Fruit fly (Drosophila melanogaster) whole organism, embryonic: Measurements from ENCODE around the gene CG6432.

Experiments used
- Abd-B ChIP-seq: fragments of 200-800 bp; sonication (Bioruptor generic); optimal IDR thresholded peaks from 2 replicates; lab custom pipeline; 2018; ENCODE audit warnings: missing biosample characterization, mild to moderate bottlenecking, missing genetic modification characterization, moderate library complexity
- Bteb2 ChIP-seq: fragments of 200-800 bp; sonication (Bioruptor generic); optimal IDR thresholded peaks from 2 replicates; lab custom pipeline; 2016; ENCODE audit warnings: missing biosample characterization, missing genetic modification characterization
- CG10147 ChIP-seq: fragments of 200-800 bp; sonication (Bioruptor generic); optimal IDR thresholded peaks from 2 replicates; lab custom pipeline; 2019; ENCODE audit warnings: missing biosample characterization, mild to moderate bottlenecking, missing genetic modification characterization, moderate library complexity
- CG11456 ChIP-seq: fragments of 200-800 bp; sonication (Bioruptor generic); IDR thresholded peaks from 3 replicates; pipeline ENCODE4 v1.3.6; 2022; ENCODE audit warnings: missing biosample characterization, missing genetic modification characterization
- CG12744 ChIP-seq: fragments of 200-800 bp; sonication (Bioruptor generic); optimal IDR thresholded peaks from 2 replicates; lab custom pipeline; 2016; ENCODE audit warnings: missing biosample characterization, missing genetic modification characterization
- CG16813 ChIP-seq: fragments of 200-800 bp; sonication (Bioruptor generic); IDR thresholded peaks from 3 replicates; pipeline ENCODE4 v1.3.6; 2022; ENCODE audit warnings: missing biosample characterization, missing genetic modification characterization; ENCODE audit not compliant: partially characterized antibody
- CG17361 ChIP-seq: fragments of 200-800 bp; sonication (Bioruptor generic); IDR thresholded peaks from 3 replicates; pipeline ENCODE4 v1.3.6; 2022; ENCODE audit warnings: missing biosample characterization, missing genetic modification characterization
- CG17568 ChIP-seq: fragments of 200-800 bp; sonication (Bioruptor generic); optimal IDR thresholded peaks from 2 replicates; lab custom pipeline; 2018; ENCODE audit warnings: missing biosample characterization, mild to moderate bottlenecking, missing genetic modification characterization, moderate library complexity
- CG17612 ChIP-seq: fragments of 200-800 bp; sonication (Bioruptor generic); IDR thresholded peaks from 2 replicates; pipeline ENCODE4 v1.3.6; 2022; ENCODE audit warnings: missing biosample characterization, missing genetic modification characterization
- CG17802 ChIP-seq: fragments of 200-800 bp; sonication (Bioruptor generic); optimal IDR thresholded peaks from 2 replicates; lab custom pipeline; 2018; ENCODE audit warnings: missing biosample characterization, mild to moderate bottlenecking, missing genetic modification characterization, moderate library complexity
- CG18476 ChIP-seq: fragments of 200-800 bp; sonication (Bioruptor generic); optimal IDR thresholded peaks from 2 replicates; lab custom pipeline; 2016; ENCODE audit warnings: missing biosample characterization, mild to moderate bottlenecking, missing genetic modification characterization
- CG31388 ChIP-seq: fragments of 200-800 bp; sonication (Bioruptor generic); optimal IDR thresholded peaks from 2 replicates; lab custom pipeline; 2016; ENCODE audit warnings: missing biosample characterization, missing genetic modification characterization
- CG32532 ChIP-seq: fragments of 200-800 bp; sonication (Bioruptor generic); IDR thresholded peaks from 2 replicates; pipeline ENCODE4 v1.3.6; 2022; ENCODE audit warnings: missing biosample characterization, missing genetic modification characterization
- CG4282 ChIP-seq: fragments of 200-800 bp; sonication (Bioruptor generic); optimal IDR thresholded peaks from 2 replicates; lab custom pipeline; 2016; ENCODE audit warnings: missing biosample characterization, missing genetic modification characterization
- CG4404 ChIP-seq: fragments of 200-800 bp; sonication (Bioruptor generic); IDR thresholded peaks from 2 replicates; pipeline ENCODE4 v1.3.6; 2022; ENCODE audit warnings: missing biosample characterization, missing genetic modification characterization
- CG4424 ChIP-seq: fragments of 200-800 bp; sonication (Bioruptor generic); optimal IDR thresholded peaks from 3 replicates; lab custom pipeline; 2016; ENCODE audit warnings: missing biosample characterization, missing genetic modification characterization
- CG5245 ChIP-seq: fragments of 200-800 bp; sonication (Bioruptor generic); optimal IDR thresholded peaks from 3 replicates; lab custom pipeline; 2016; ENCODE audit warnings: missing biosample characterization, missing genetic modification characterization
- CG7357 ChIP-seq: fragments of 200-800 bp; sonication (Bioruptor generic); IDR thresholded peaks from 3 replicates; pipeline ENCODE4 v1.3.6; 2022; ENCODE audit warnings: missing biosample characterization, missing genetic modification characterization
- CG7786 ChIP-seq: fragments of 200-800 bp; sonication (Bioruptor generic); optimal IDR thresholded peaks from 2 replicates; lab custom pipeline; 2016; ENCODE audit warnings: missing biosample characterization, missing genetic modification characterization
- CG9609 ChIP-seq: fragments of 200-800 bp; sonication (Bioruptor generic); optimal IDR thresholded peaks from 3 replicates; lab custom pipeline; 2016; ENCODE audit warnings: missing biosample characterization, missing genetic modification characterization
- CG9876 ChIP-seq: fragments of 200-800 bp; sonication (Bioruptor generic); optimal IDR thresholded peaks from 2 replicates; lab custom pipeline; 2016; ENCODE audit warnings: missing biosample characterization, missing genetic modification characterization
- Camta ChIP-seq: fragments of 200-800 bp; sonication (Bioruptor generic); optimal IDR thresholded peaks from 2 replicates; lab custom pipeline; 2016; ENCODE audit warnings: missing biosample characterization, missing genetic modification characterization
- CoRest ChIP-seq: fragments of 200-800 bp; sonication (Bioruptor generic); optimal IDR thresholded peaks from 3 replicates; lab custom pipeline; 2018; ENCODE audit warnings: missing biosample characterization, mild to moderate bottlenecking, missing genetic modification characterization, moderate library complexity
- D ChIP-seq, 2 experiments: fragments of 200-800 bp in 1 of 2; fragments of >200 bp in 1 of 2; sonication (Bioruptor generic) in 1 of 2; optimal IDR thresholded peaks; 2 replicates in 1 of 2; 3 replicates in 1 of 2; lab custom pipeline; 2017; ENCODE audit warnings: mild to moderate bottlenecking in 1 of 2, missing biosample characterization in 1 of 2, missing genetic modification characterization in 1 of 2, missing genetic modification reagents in 1 of 2
- Dip2 ChIP-seq: fragments of 200-800 bp; sonication (Bioruptor generic); IDR thresholded peaks from 2 replicates; pipeline ENCODE4 v1.3.6; 2022; ENCODE audit warnings: missing biosample characterization, missing genetic modification characterization
- Kr ChIP-seq: fragments of 200-800 bp; sonication (Bioruptor generic); optimal IDR thresholded peaks from 2 replicates; lab custom pipeline; 2017; ENCODE audit warnings: missing biosample characterization, mild to moderate bottlenecking, missing genetic modification characterization
- Oli ChIP-seq: fragments of 200-800 bp; sonication (Bioruptor generic); optimal IDR thresholded peaks from 2 replicates; lab custom pipeline; 2018; ENCODE audit warnings: missing biosample characterization, mild to moderate bottlenecking, missing genetic modification characterization, moderate library complexity
- Opbp ChIP-seq: fragments of 200-800 bp; sonication (Bioruptor generic); IDR thresholded peaks from 3 replicates; pipeline ENCODE4 v1.3.6; 2022; ENCODE audit warnings: missing biosample characterization, missing genetic modification characterization; ENCODE audit not compliant: partially characterized antibody
- Rfx ChIP-seq: fragments of 200-800 bp; sonication (Bioruptor generic); IDR thresholded peaks from 2 replicates; pipeline ENCODE4 v1.3.6; 2022; ENCODE audit warnings: missing biosample characterization, missing genetic modification characterization
- Spps ChIP-seq: fragments of 200-800 bp; sonication (Bioruptor generic); optimal IDR thresholded peaks from 2 replicates; lab custom pipeline; 2018; ENCODE audit warnings: missing biosample characterization, mild to moderate bottlenecking, missing genetic modification characterization
- Tbp ChIP-seq: fragments of >200 bp; optimal IDR thresholded peaks from 2 replicates; lab custom pipeline; 2018; ENCODE audit warnings: missing biosample characterization, missing genetic modification characterization
- ac ChIP-seq: fragments of 200-800 bp; sonication (Bioruptor generic); optimal IDR thresholded peaks from 3 replicates; lab custom pipeline; 2017; ENCODE audit warnings: missing biosample characterization, mild to moderate bottlenecking, missing genetic modification characterization
- al ChIP-seq: fragments of 200-800 bp; sonication (Bioruptor generic); IDR thresholded peaks from 2 replicates; pipeline ENCODE4 v1.3.6; 2022; ENCODE audit warnings: missing biosample characterization, missing genetic modification characterization
- ash1 ChIP-seq: fragments of 200-800 bp; sonication (Bioruptor generic); optimal IDR thresholded peaks from 2 replicates; lab custom pipeline; 2018; ENCODE audit warnings: missing biosample characterization, mild to moderate bottlenecking, missing genetic modification characterization
- cg ChIP-seq: fragments of 200-800 bp; sonication (Bioruptor generic); optimal IDR thresholded peaks from 3 replicates; lab custom pipeline; 2019; ENCODE audit warnings: missing biosample characterization, mild to moderate bottlenecking, missing genetic modification characterization, moderate library complexity
- ci ChIP-seq: fragments of 200-800 bp; sonication (Bioruptor generic); IDR thresholded peaks from 3 replicates; pipeline ENCODE4 v1.3.6; 2022; ENCODE audit warnings: missing biosample characterization, missing genetic modification characterization
- crol ChIP-seq: fragments of 200-800 bp; sonication (Bioruptor generic); IDR thresholded peaks from 2 replicates; pipeline ENCODE4 v1.3.6; 2022; ENCODE audit warnings: missing biosample characterization, missing genetic modification characterization
- ems ChIP-seq: fragments of 200-800 bp; sonication (Bioruptor generic); optimal IDR thresholded peaks from 3 replicates; lab custom pipeline; 2016; ENCODE audit warnings: missing biosample characterization, missing genetic modification characterization
- gro ChIP-seq: fragments of 200-800 bp; sonication (Bioruptor generic); optimal IDR thresholded peaks from 2 replicates; lab custom pipeline; 2016; ENCODE audit warnings: missing biosample characterization, missing genetic modification characterization
- hb ChIP-seq: fragments of 200-800 bp; sonication (Bioruptor generic); IDR thresholded peaks from 3 replicates; pipeline ENCODE4 v1.3.6; 2022; ENCODE audit warnings: missing biosample characterization, missing genetic modification characterization; ENCODE audit not compliant: partially characterized antibody
- pzg ChIP-seq: fragments of 200-800 bp; sonication (Bioruptor generic); optimal IDR thresholded peaks from 3 replicates; lab custom pipeline; 2018; ENCODE audit warnings: missing biosample characterization, mild to moderate bottlenecking, missing genetic modification characterization, moderate library complexity
- salm ChIP-seq: fragments of 200-800 bp; sonication (Bioruptor generic); optimal IDR thresholded peaks from 2 replicates; lab custom pipeline; 2018; ENCODE audit warnings: missing biosample characterization, mild to moderate bottlenecking, missing genetic modification characterization
- seq ChIP-seq: fragments of 200-800 bp; sonication (Bioruptor generic); IDR thresholded peaks from 2 replicates; pipeline ENCODE4 v1.3.6; 2022; ENCODE audit warnings: missing biosample characterization, missing genetic modification characterization
- slou ChIP-seq: fragments of 200-800 bp; sonication (Bioruptor generic); optimal IDR thresholded peaks from 3 replicates; lab custom pipeline; 2016; ENCODE audit warnings: missing biosample characterization, missing genetic modification characterization
- slp2 ChIP-seq: fragments of 200-800 bp; sonication (Bioruptor generic); optimal IDR thresholded peaks from 2 replicates; lab custom pipeline; 2016; ENCODE audit warnings: missing biosample characterization, missing genetic modification characterization
- trh ChIP-seq: fragments of 200-800 bp; sonication (Bioruptor generic); optimal IDR thresholded peaks from 2 replicates; lab custom pipeline; 2016; ENCODE audit warnings: missing biosample characterization, missing genetic modification characterization
- unpg ChIP-seq: fragments of 200-800 bp; sonication (Bioruptor generic); optimal IDR thresholded peaks from 3 replicates; lab custom pipeline; 2018; ENCODE audit warnings: missing biosample characterization, mild to moderate bottlenecking, missing genetic modification characterization, moderate library complexity
- yki ChIP-seq: fragments of >200 bp; optimal IDR thresholded peaks from 3 replicates; lab custom pipeline; 2018
- z ChIP-seq: fragments of 200-800 bp; sonication (Bioruptor generic); IDR thresholded peaks from 3 replicates; pipeline ENCODE4 v1.3.6; 2022; ENCODE audit warnings: missing biosample characterization, missing genetic modification characterization

CG6432 gene

dm6 chr3R:24295556-24296465, 40.9 kb upstream of the CG6432 start (continued):
- peak; percentile 71 for TF ChIP-seq CG7786 (GFP tag; lab: Kevin White, UChicago)
- TF ChIP-seq CG17612 = peak; percentile 55; the same call in 1 of the 2 replicates
- TF ChIP-seq Opbp (GFP tag; lab: Robert Waterston, UW) = no peak
- TF ChIP-seq Rfx = peak; percentile 90
- TF ChIP-seq CG9876 (GFP tag; lab: Kevin White, UChicago) = no peak
- TF ChIP-seq CG18476 (GFP tag; lab: Kevin White, UChicago) = peak; percentile 65
- peak; percentile 12 for TF ChIP-seq CG17802
- peak; percentile 51 for TF ChIP-seq Camta (GFP tag; lab: Kevin White, UChicago)
- TF ChIP-seq CG17361 (GFP tag; lab: Robert Waterston, UW) = peak; percentile 75
- TF ChIP-seq crol = no peak
- TF ChIP-seq unpg (GFP tag; lab: Kevin White, UChicago) = peak; percentile 87
- no peak for TF ChIP-seq Tbp (GFP tag; lab: Kevin White, UChicago)
- TF ChIP-seq CG31388 (GFP tag; lab: Kevin White, UChicago) = peak; percentile 22
- TF ChIP-seq ash1 (GFP tag; lab: Kevin White, UChicago) = no peak
- peak; percentile 41 for TF ChIP-seq slou (GFP tag; lab: Kevin White, UChicago)
- TF ChIP-seq D (optimal IDR thresholded peaks at IDR 0.05; lab: Kevin White, UChicago) = no peak
- peak; percentile 45 for TF ChIP-seq D (GFP tag; optimal IDR thresholded peaks at IDR 0.05; lab: Kevin White, UChicago)
- TF ChIP-seq CG32532 = peak; percentile 82
- peak; percentile 73 for TF ChIP-seq Bteb2
- TF ChIP-seq al = peak; percentile 76; the same call in 1 of the 2 replicates
- TF ChIP-seq yki = no peak
- peak; percentile 60 for TF ChIP-seq CG17568 (GFP tag; lab: Kevin White, UChicago)
- TF ChIP-seq CG5245 (GFP tag; lab: Kevin White, UChicago) = peak; percentile 66
- peak; percentile 32 for TF ChIP-seq CG4424 (GFP tag; lab: Kevin White, UChicago)
- TF ChIP-seq CG4404 = peak; percentile 84
- peak; percentile 79 for TF ChIP-seq seq
- TF ChIP-seq slp2 (GFP tag; lab: Kevin White, UChicago) = peak; percentile 65
- TF ChIP-seq CG9609 (GFP tag; lab: Kevin White, UChicago) = peak; percentile 46
- TF ChIP-seq CG16813 (GFP tag; lab: Robert Waterston, UW) = no peak
- peak; percentile 32 for TF ChIP-seq Spps (tag; lab: Kevin White, UChicago)
- TF ChIP-seq Dip2 (GFP tag; lab: Robert Waterston, UW) = no peak
- TF ChIP-seq cg (GFP tag; lab: Kevin White, UChicago) = no peak
- TF ChIP-seq CG7357 (GFP tag; lab: Robert Waterston, UW) = peak; percentile 67; the same call in 2 of the 3 replicates
- TF ChIP-seq salm (tag; lab: Kevin White, UChicago) = peak; percentile 47
- peak; percentile 6 for TF ChIP-seq trh (GFP tag; lab: Kevin White, UChicago)
- no peak for TF ChIP-seq Kr
- no peak for TF ChIP-seq hb (GFP tag; lab: Robert Waterston, UW)
- TF ChIP-seq ems = peak; percentile 53
- peak; percentile 81 for TF ChIP-seq Oli (tag; lab: Kevin White, UChicago)
- peak; percentile 88 for TF ChIP-seq CG11456 (GFP tag; lab: Robert Waterston, UW)
- TF ChIP-seq pzg (GFP tag; lab: Kevin White, UChicago) = no peak
- peak; percentile 75 for TF ChIP-seq Abd-B
- TF ChIP-seq ac (GFP tag; lab: Kevin White, UChicago) = peak; percentile 71
- peak; percentile 88 for TF ChIP-seq ci (GFP tag; lab: Robert Waterston, UW)
- no peak for TF ChIP-seq CG4282 (GFP tag; lab: Kevin White, UChicago)
- peak; percentile 85 for TF ChIP-seq CoRest (tag; lab: Kevin White, UChicago)
- TF ChIP-seq CG12744 (GFP tag; lab: Kevin White, UChicago) = peak; percentile 76
- TF ChIP-seq gro (GFP tag; lab: Kevin White, UChicago) = no peak
- peak; percentile 49 for TF ChIP-seq CG10147 (GFP tag; lab: Kevin White, UChicago)
- peak; percentile 49; the same call in 1 of the 3 replicates for TF ChIP-seq z (GFP tag; lab: Robert Waterston, UW)
